Fruit fly (Drosophila melanogaster): ENCODE measurements around the gene Gr93c.

Gr93c gene

DNA sequence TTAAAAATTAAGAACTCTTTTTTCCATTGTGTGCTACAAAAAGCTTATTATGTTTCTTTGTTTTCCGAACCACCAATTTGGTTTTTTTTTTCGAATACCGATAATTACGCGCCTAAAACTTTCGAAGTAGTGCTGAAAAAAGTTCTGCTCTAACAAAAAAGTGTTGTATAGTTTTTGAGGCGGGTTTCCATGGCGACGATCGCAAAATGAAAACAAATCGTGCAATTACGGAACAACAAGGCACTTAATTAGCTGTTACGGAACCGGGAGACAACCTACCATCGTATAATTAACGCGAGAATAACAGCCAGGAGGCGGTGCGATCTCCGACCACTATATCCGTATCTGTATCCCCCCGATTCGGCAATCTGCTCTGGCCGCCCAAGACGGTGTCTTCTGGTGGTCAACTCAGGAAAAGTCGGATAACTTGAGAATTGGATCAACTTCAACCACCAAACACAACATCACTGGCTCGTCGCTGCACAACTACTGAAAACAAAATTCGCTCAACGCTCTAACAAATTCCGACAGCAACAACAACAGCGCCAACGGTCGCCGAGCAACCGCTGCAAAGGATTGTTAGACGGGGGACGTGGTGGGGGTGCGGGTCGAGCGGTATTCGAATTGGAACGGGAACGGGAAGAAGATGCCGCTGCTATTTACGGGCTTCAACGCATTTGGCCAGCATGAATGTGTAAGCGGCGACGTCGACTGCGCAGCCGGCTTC is 42.0 kb upstream of the Gr93c start, which contains the start of the genes CG6678 and dnd (continued):
- peak; percentile 72 for TF ChIP-seq Sry-δ (GFP tag; optimal IDR thresholded peaks at IDR 0.05)
- TF ChIP-seq CG13624 (GFP tag; optimal IDR thresholded peaks at IDR 0.05) = no peak
- TF ChIP-seq Myb (GFP tag; optimal IDR thresholded peaks at IDR 0.05) = no peak
- peak; percentile 36 for TF ChIP-seq kni (GFP tag; optimal IDR thresholded peaks at IDR 0.05)
- TF ChIP-seq Abd-B (GFP tag; optimal IDR thresholded peaks at IDR 0.05) = no peak
- peak; percentile 91 for TF ChIP-seq Vsx1 (GFP tag; optimal IDR thresholded peaks at IDR 0.05)
- TF ChIP-seq CG13775 (GFP tag; optimal IDR thresholded peaks at IDR 0.05) = no peak
- TF ChIP-seq bab2 (GFP tag; optimal IDR thresholded peaks at IDR 0.05) = no peak
- TF ChIP-seq CG4282 (GFP tag; optimal IDR thresholded peaks at IDR 0.05) = no peak
- no peak for TF ChIP-seq Kr (GFP tag; optimal IDR thresholded peaks at IDR 0.05)
- TF ChIP-seq CG7928 (GFP tag; optimal IDR thresholded peaks at IDR 0.05) = no peak
- TF ChIP-seq dm (GFP tag; optimal IDR thresholded peaks at IDR 0.05) = no peak
- no peak for TF ChIP-seq ind (GFP tag; optimal IDR thresholded peaks at IDR 0.05)
- no peak for TF ChIP-seq ac (GFP tag; optimal IDR thresholded peaks at IDR 0.05)
- TF ChIP-seq Scr (GFP tag; IDR thresholded peaks at IDR 0.05; ENCODE audit: partially characterized antibody) = no peak
- TF ChIP-seq D19A (tag; optimal IDR thresholded peaks at IDR 0.05) = no peak
- peak; percentile 82 for TF ChIP-seq CG4360 (GFP tag; IDR thresholded peaks at IDR 0.05)
- no peak for TF ChIP-seq Dbx (GFP tag; IDR thresholded peaks at IDR 0.05)
- no peak for TF ChIP-seq trem (tag; optimal IDR thresholded peaks at IDR 0.05)
- no peak for TF ChIP-seq Doc2 (GFP tag; IDR thresholded peaks at IDR 0.05)
- TF ChIP-seq PHDP (tag; optimal IDR thresholded peaks at IDR 0.05) = no peak
- TF ChIP-seq sna (GFP tag; IDR thresholded peaks at IDR 0.05; ENCODE audit: partially characterized antibody) = no peak
- TF ChIP-seq YL-1 (GFP tag; optimal IDR thresholded peaks at IDR 0.05) = no peak
- TF ChIP-seq inv (GFP tag; IDR thresholded peaks at IDR 0.05; ENCODE audit: partially characterized antibody) = no peak
- TF ChIP-seq exex (tag; optimal IDR thresholded peaks at IDR 0.05) = peak; percentile 56
- no peak for TF ChIP-seq Dip3 (GFP tag; optimal IDR thresholded peaks at IDR 0.05)
- TF ChIP-seq CG1832 (GFP tag; optimal IDR thresholded peaks at IDR 0.05) = no peak
- peak; percentile 36 for TF ChIP-seq stwl (tag; optimal IDR thresholded peaks at IDR 0.05)
- TF ChIP-seq Dp (GFP tag; optimal IDR thresholded peaks at IDR 0.05) = peak; percentile 81
- TF ChIP-seq mirr (GFP tag; optimal IDR thresholded peaks at IDR 0.05) = no peak
- no peak for TF ChIP-seq ash1 (GFP tag; optimal IDR thresholded peaks at IDR 0.05)
- TF ChIP-seq CG12071 (GFP tag; optimal IDR thresholded peaks at IDR 0.05) = no peak
- no peak for TF ChIP-seq HmgZ (tag; optimal IDR thresholded peaks at IDR 0.05)
- TF ChIP-seq CG2116 (GFP tag; optimal IDR thresholded peaks at IDR 0.05) = peak; percentile 88
- no peak for TF ChIP-seq CG2199 (GFP tag; IDR thresholded peaks at IDR 0.05)
- TF ChIP-seq Ets97D (GFP tag; optimal IDR thresholded peaks at IDR 0.05) = no peak
- TF ChIP-seq CG6272 (GFP tag; IDR thresholded peaks at IDR 0.05) = no peak
- TF ChIP-seq sens (GFP tag) = peak; percentile 43
- TF ChIP-seq luna (GFP tag; optimal IDR thresholded peaks at IDR 0.05) = no peak
- peak; percentile 36 for TF ChIP-seq CG13287 (GFP tag; IDR thresholded peaks at IDR 0.05; ENCODE audit: partially characterized antibody)
- TF ChIP-seq yki (optimal IDR thresholded peaks at IDR 0.05) = no peak
- no peak for TF ChIP-seq CG12104 (GFP tag; optimal IDR thresholded peaks at IDR 0.05)
- TF ChIP-seq E2f2 (GFP tag; IDR thresholded peaks at IDR 0.05) = peak; percentile 90
- TF ChIP-seq NFAT (GFP tag; IDR thresholded peaks at IDR 0.05) = peak; percentile 59; the same call in 1 of the 2 replicates
- no peak for TF ChIP-seq wdn (GFP tag; IDR thresholded peaks at IDR 0.05)
- no peak for TF ChIP-seq Deaf1 (tag; optimal IDR thresholded peaks at IDR 0.05)
- TF ChIP-seq Opbp (GFP tag; IDR thresholded peaks at IDR 0.05; ENCODE audit: partially characterized antibody) = no peak
- 0 out of 2 replicates have a peak, but pooled peaks have one; percentile 21 for TF ChIP-seq bbx (GFP tag; IDR thresholded peaks at IDR 0.05; ENCODE audit: partially characterized antibody)
- no peak for TF ChIP-seq CG18599 (GFP tag; optimal IDR thresholded peaks at IDR 0.05)
- no peak for TF ChIP-seq vfl (GFP tag; optimal IDR thresholded peaks at IDR 0.05)

Measured in whole organism, embryonic.